Fruit fly (Drosophila melanogaster): ENCODE data around the gene CG16986.

CG16986 gene

DNA sequence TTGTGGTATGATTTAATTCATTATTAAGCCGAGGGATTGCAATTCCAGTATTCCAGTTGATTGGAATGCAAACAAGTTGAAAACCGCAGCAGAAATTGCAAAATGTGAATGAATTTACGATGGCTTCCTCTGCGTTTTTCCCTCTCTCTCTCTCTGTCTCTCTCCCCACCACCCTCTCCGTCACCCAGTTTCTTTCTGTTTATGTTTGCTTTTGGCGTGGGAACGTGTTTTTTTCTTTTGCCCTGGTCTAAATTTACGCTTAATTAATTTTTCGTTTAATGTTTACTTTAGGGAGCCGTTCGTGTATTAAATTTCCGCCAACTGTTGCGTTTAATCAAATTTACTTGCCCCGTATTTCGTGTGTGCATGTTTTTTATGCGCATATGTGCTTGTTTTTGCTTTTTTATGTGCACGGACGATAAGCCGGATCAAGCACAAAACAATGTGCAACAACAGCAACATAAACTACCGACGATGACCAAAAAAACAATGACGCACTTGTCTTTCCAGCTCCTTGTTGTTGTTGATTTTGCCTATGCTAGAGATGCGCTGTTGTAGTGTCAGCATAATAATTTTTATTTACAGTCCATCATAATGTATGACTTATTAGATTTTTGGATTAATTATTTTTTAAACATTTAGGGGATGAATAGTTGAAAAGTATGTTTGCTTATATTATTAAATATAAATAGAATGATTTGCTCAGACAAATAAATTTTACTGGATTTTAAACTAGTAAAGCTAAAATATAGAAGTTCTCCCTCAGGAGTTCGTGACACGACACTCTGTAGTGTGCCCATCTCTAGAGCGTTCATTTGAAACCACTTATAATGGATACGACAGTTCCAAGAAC lies 10.0 kb upstream of the CG16986 start (continued):
- TF ChIP-seq kay (GFP tag; optimal IDR thresholded peaks at IDR 0.05) (peak; percentile 52), unc-4 (GFP tag; IDR thresholded peaks at IDR 0.05; ENCODE audit: partially characterized antibody) (peak; percentile 64), ci (GFP tag; IDR thresholded peaks at IDR 0.05) (peak; percentile 61), gce (GFP tag; IDR thresholded peaks at IDR 0.05) (peak; percentile 51; the same call in 1 of the 3 replicates), Eip74EF (GFP tag; optimal IDR thresholded peaks at IDR 0.05) (peak in 1 of 2 experiments; percentile 62), wdn (GFP tag; IDR thresholded peaks at IDR 0.05) (no peak), CoRest (tag; optimal IDR thresholded peaks at IDR 0.05) (peak; percentile 86), Rfx (GFP tag; IDR thresholded peaks at IDR 0.05) (peak; percentile 54; the same call in 1 of the 2 replicates), usp (GFP tag; optimal IDR thresholded peaks at IDR 0.05) (no peak), trem (tag; optimal IDR thresholded peaks at IDR 0.05) (peak; percentile 62), nmo (GFP tag; optimal IDR thresholded peaks at IDR 0.05) (peak; percentile 84), mld (GFP tag; IDR thresholded peaks at IDR 0.05; ENCODE audit: partially characterized antibody) (peak; percentile 20; the same call in 1 of the 3 replicates), CG11695 (GFP tag; IDR thresholded peaks at IDR 0.05) (peak; percentile 76; the same call in 2 of the 3 replicates), CG9817 (tag; optimal IDR thresholded peaks at IDR 0.05) (peak; percentile 69), CG13123 (GFP tag; optimal IDR thresholded peaks at IDR 0.05) (peak; percentile 60), CG32532 (GFP tag; IDR thresholded peaks at IDR 0.05) (peak; percentile 27; the same call in 1 of the 2 replicates), CG3838 (GFP tag; optimal IDR thresholded peaks at IDR 0.05) (peak; percentile 28), CG6854 (GFP tag; optimal IDR thresholded peaks at IDR 0.05) (peak; percentile 54), Tbp (GFP tag; optimal IDR thresholded peaks at IDR 0.05) (no peak), CG10209 (GFP tag; optimal IDR thresholded peaks at IDR 0.05) (peak; percentile 74), CG7963 (GFP tag; IDR thresholded peaks at IDR 0.05; ENCODE audit: partially characterized antibody) (0 out of 3 replicates have a peak, but pooled peaks have one; percentile 41), Hr39 (optimal IDR thresholded peaks at IDR 0.05) (no peak), CG18599 (GFP tag; optimal IDR thresholded peaks at IDR 0.05) (peak; percentile 79), B-H2 (GFP tag; optimal IDR thresholded peaks at IDR 0.05) (peak; percentile 69), onecut (GFP tag; IDR thresholded peaks at IDR 0.05) (peak; percentile 56), CG16815 (GFP tag; optimal IDR thresholded peaks at IDR 0.05) (peak; percentile 43), sens (GFP tag) (peak; percentile 44), ftz-f1 (GFP tag; optimal IDR thresholded peaks at IDR 0.05) (no peak), fd3F (GFP tag; optimal IDR thresholded peaks at IDR 0.05) (peak; percentile 71), Hmr (GFP tag; optimal IDR thresholded peaks at IDR 0.05) (peak; percentile 83), Abd-B (GFP tag; optimal IDR thresholded peaks at IDR 0.05) (peak; percentile 70), bcd (GFP tag; optimal IDR thresholded peaks at IDR 0.05) (peak; percentile 70), Hr3 (GFP tag; optimal IDR thresholded peaks at IDR 0.05) (peak; percentile 56), CG5180 (GFP tag; optimal IDR thresholded peaks at IDR 0.05) (peak; percentile 53), CG33557 (GFP tag; optimal IDR thresholded peaks at IDR 0.05) (peak; percentile 81), CG9727 (GFP tag; optimal IDR thresholded peaks at IDR 0.05) (peak; percentile 77), CG16813 (GFP tag; IDR thresholded peaks at IDR 0.05; ENCODE audit: partially characterized antibody) (peak; percentile 85), CG17802 (tag; optimal IDR thresholded peaks at IDR 0.05) (peak; percentile 3), MTF-1 (GFP tag; optimal IDR thresholded peaks at IDR 0.05; ENCODE audit: borderline replicate concordance) (peak; percentile 8), exex (tag; optimal IDR thresholded peaks at IDR 0.05) (peak; percentile 54), CG7786 (GFP tag; optimal IDR thresholded peaks at IDR 0.05) (peak; percentile 14), CG9437 (GFP tag; optimal IDR thresholded peaks at IDR 0.05) (peak; percentile 69), hb (GFP tag; IDR thresholded peaks at IDR 0.05; ENCODE audit: partially characterized antibody) (no peak), Doc2 (GFP tag; IDR thresholded peaks at IDR 0.05) (0 out of 2 replicates have a peak, but pooled peaks have one; percentile 25), CG34224 (GFP tag; IDR thresholded peaks at IDR 0.05; ENCODE audit: partially characterized antibody) (peak; percentile 78), CG3847 (GFP tag; IDR thresholded peaks at IDR 0.05) (peak; percentile 76), CG4328 (GFP tag; optimal IDR thresholded peaks at IDR 0.05) (peak; percentile 67)

Measured in whole organism, embryonic.